Fruit fly (Drosophila melanogaster): ENCODE measurements around the gene Ubi-p5E.

The Ubi-p5E gene

DNA sequence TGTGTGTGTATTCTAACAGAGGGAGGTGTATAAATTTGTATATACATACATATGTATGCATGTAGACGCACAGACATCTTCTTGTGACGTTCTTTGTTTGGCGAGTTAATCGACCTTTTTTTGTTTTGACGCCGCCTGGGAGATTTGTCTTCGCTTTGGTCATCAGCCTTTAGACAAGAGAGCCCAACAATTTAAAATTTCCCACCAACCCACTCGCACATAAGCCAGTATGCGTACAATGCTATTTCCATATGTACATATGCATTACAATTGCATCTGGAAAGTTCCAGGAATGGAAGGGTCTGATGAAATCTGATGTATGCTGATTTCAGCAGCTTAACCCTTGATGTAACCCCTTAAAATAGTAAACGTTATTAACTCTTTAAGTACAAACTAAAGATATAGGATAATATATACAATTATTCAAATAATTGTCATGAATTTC, at the start of gene Ubi-p5E:
TSS of gene Ubi-p5E (minus strand) at position 19 of the 445 bp plus-strand sequence.
- TF ChIP-seq Mnt (GFP tag; optimal IDR thresholded peaks at IDR 0.05) (no peak), CG5204 (GFP tag; optimal IDR thresholded peaks at IDR 0.05) (no peak), tj (GFP tag; optimal IDR thresholded peaks at IDR 0.05) (peak; percentile 71), pad (GFP tag; optimal IDR thresholded peaks at IDR 0.05) (no peak)

dm6 chrX:6316858-6317474, 37.5 kb upstream of the Ubi-p5E start:
- TF ChIP-seq CG1620 (GFP tag; optimal IDR thresholded peaks at IDR 0.05): no peak
- no peak for TF ChIP-seq kay (GFP tag; ENCODE audit: borderline replicate concordance)
- TF ChIP-seq ovo (GFP tag; optimal IDR thresholded peaks at IDR 0.05): no peak
- no peak for TF ChIP-seq cnc (optimal IDR thresholded peaks at IDR 0.05)
- TF ChIP-seq tj (GFP tag; optimal IDR thresholded peaks at IDR 0.05): peak; percentile 4
- TF ChIP-seq pad (GFP tag; optimal IDR thresholded peaks at IDR 0.05): peak; percentile 21
- no peak for TF ChIP-seq Crg-1 (GFP tag; optimal IDR thresholded peaks at IDR 0.05)
- no peak for TF ChIP-seq cic (GFP tag; optimal IDR thresholded peaks at IDR 0.05)
- no peak for TF ChIP-seq bab1 (GFP tag; optimal IDR thresholded peaks at IDR 0.05)
- TF ChIP-seq CG5204 (GFP tag; optimal IDR thresholded peaks at IDR 0.05): peak; percentile 12
- TF ChIP-seq CG33017 (tag; optimal IDR thresholded peaks at IDR 0.05): peak; percentile 52
- TF ChIP-seq CG7101 (tag; optimal IDR thresholded peaks at IDR 0.05): peak; percentile 69
- peak; percentile 36 for TF ChIP-seq Hr96 (GFP tag; optimal IDR thresholded peaks at IDR 0.05)
- peak; percentile 22 for TF ChIP-seq CG11617 (GFP tag; optimal IDR thresholded peaks at IDR 0.05)
- TF ChIP-seq Mnt (GFP tag; optimal IDR thresholded peaks at IDR 0.05): no peak
- TF ChIP-seq toe (GFP tag; optimal IDR thresholded peaks at IDR 0.05): peak; percentile 11
- TF ChIP-seq Clk (GFP tag; optimal IDR thresholded peaks at IDR 0.05): peak; percentile 17
- peak; percentile 25 for TF ChIP-seq CG14711 (tag; optimal IDR thresholded peaks at IDR 0.05)
- peak; percentile 66 for TF ChIP-seq CG7045 (GFP tag; optimal IDR thresholded peaks at IDR 0.05)
- peak; percentile 50 for TF ChIP-seq CG12768 (GFP tag; optimal IDR thresholded peaks at IDR 0.05)

DNA sequence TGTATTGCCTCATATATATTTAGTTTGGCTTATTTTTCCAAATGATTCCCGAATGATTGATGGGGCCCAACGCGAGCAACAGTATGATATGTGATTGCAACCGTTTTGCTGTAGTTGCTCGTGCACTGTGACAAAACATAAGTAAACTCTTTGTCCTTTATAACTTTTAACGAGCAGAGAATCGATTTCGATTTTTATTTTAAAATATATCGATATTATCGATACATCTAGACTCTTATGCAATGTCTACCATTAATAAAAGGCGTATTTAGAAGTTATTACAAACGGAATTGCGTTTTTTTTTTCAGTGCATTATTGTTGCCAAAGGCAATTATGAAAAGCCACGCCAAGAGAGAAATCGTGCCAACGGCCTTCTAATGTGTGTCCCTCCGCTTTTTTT, 36.1 kb upstream of the Ubi-p5E start:
- TF ChIP-seq CG14711 (tag; optimal IDR thresholded peaks at IDR 0.05): no peak
- TF ChIP-seq CG5204 (GFP tag; optimal IDR thresholded peaks at IDR 0.05): no peak
- no peak for TF ChIP-seq cnc (optimal IDR thresholded peaks at IDR 0.05)
- no peak for TF ChIP-seq CG7101 (tag; optimal IDR thresholded peaks at IDR 0.05)
- TF ChIP-seq tj (GFP tag; optimal IDR thresholded peaks at IDR 0.05): no peak
- TF ChIP-seq toe (GFP tag; optimal IDR thresholded peaks at IDR 0.05): no peak
- no peak for TF ChIP-seq cic (GFP tag; optimal IDR thresholded peaks at IDR 0.05)
- no peak for TF ChIP-seq kay (GFP tag; ENCODE audit: borderline replicate concordance)
- no peak for TF ChIP-seq ovo (GFP tag; optimal IDR thresholded peaks at IDR 0.05)
- TF ChIP-seq CG11617 (GFP tag; optimal IDR thresholded peaks at IDR 0.05): no peak
- no peak for TF ChIP-seq Hr96 (GFP tag; optimal IDR thresholded peaks at IDR 0.05)
- TF ChIP-seq Crg-1 (GFP tag; optimal IDR thresholded peaks at IDR 0.05): no peak
- TF ChIP-seq bab1 (GFP tag; optimal IDR thresholded peaks at IDR 0.05): no peak
- TF ChIP-seq CG33017 (tag; optimal IDR thresholded peaks at IDR 0.05): no peak

- no peak for TF ChIP-seq CG14711 (tag; optimal IDR thresholded peaks at IDR 0.05)
- TF ChIP-seq CG33017 (tag; optimal IDR thresholded peaks at IDR 0.05): no peak
- TF ChIP-seq CG7045 (GFP tag; optimal IDR thresholded peaks at IDR 0.05): no peak
- no peak for TF ChIP-seq toe (GFP tag; optimal IDR thresholded peaks at IDR 0.05)
- TF ChIP-seq CG12768 (GFP tag; optimal IDR thresholded peaks at IDR 0.05): no peak
- no peak for TF ChIP-seq CG5204 (GFP tag; optimal IDR thresholded peaks at IDR 0.05)
- TF ChIP-seq bab1 (GFP tag; optimal IDR thresholded peaks at IDR 0.05): no peak
- TF ChIP-seq Clk (GFP tag; optimal IDR thresholded peaks at IDR 0.05): no peak
- no peak for TF ChIP-seq CG7101 (tag; optimal IDR thresholded peaks at IDR 0.05)
- no peak for TF ChIP-seq CG11617 (GFP tag; optimal IDR thresholded peaks at IDR 0.05)
- TF ChIP-seq cic (GFP tag; optimal IDR thresholded peaks at IDR 0.05): no peak
- TF ChIP-seq ovo (GFP tag; optimal IDR thresholded peaks at IDR 0.05): no peak
- TF ChIP-seq Crg-1 (GFP tag; optimal IDR thresholded peaks at IDR 0.05): no peak
- TF ChIP-seq tj (GFP tag; optimal IDR thresholded peaks at IDR 0.05): no peak
- no peak for TF ChIP-seq cnc (optimal IDR thresholded peaks at IDR 0.05)
- TF ChIP-seq Hr96 (GFP tag; optimal IDR thresholded peaks at IDR 0.05): no peak
- TF ChIP-seq Mnt (GFP tag; optimal IDR thresholded peaks at IDR 0.05): no peak
- no peak for TF ChIP-seq kay (GFP tag; ENCODE audit: borderline replicate concordance)
- no peak for TF ChIP-seq CG1620 (GFP tag; optimal IDR thresholded peaks at IDR 0.05)
Observed at dm6 chrX:6311516-6311915, 32.1 kb upstream of the Ubi-p5E start.

- TF ChIP-seq CG11617 (GFP tag; optimal IDR thresholded peaks at IDR 0.05) (no peak), Hr96 (GFP tag; optimal IDR thresholded peaks at IDR 0.05) (no peak), CG14711 (tag; optimal IDR thresholded peaks at IDR 0.05) (no peak), toe (GFP tag; optimal IDR thresholded peaks at IDR 0.05) (no peak), kay (GFP tag; ENCODE audit: borderline replicate concordance) (no peak), cnc (optimal IDR thresholded peaks at IDR 0.05) (no peak), CG5204 (GFP tag; optimal IDR thresholded peaks at IDR 0.05) (no peak), Mnt (GFP tag; optimal IDR thresholded peaks at IDR 0.05) (no peak), cic (GFP tag; optimal IDR thresholded peaks at IDR 0.05) (no peak), ovo (GFP tag; optimal IDR thresholded peaks at IDR 0.05) (no peak), tj (GFP tag; optimal IDR thresholded peaks at IDR 0.05) (no peak), bab1 (GFP tag; optimal IDR thresholded peaks at IDR 0.05) (no peak), CG33017 (tag; optimal IDR thresholded peaks at IDR 0.05) (no peak), CG1620 (GFP tag; optimal IDR thresholded peaks at IDR 0.05) (no peak), CG7045 (GFP tag; optimal IDR thresholded peaks at IDR 0.05) (no peak), CG12768 (GFP tag; optimal IDR thresholded peaks at IDR 0.05) (no peak), Clk (GFP tag; optimal IDR thresholded peaks at IDR 0.05) (no peak)
Observed at dm6 chrX:6310408-6310807, 31.0 kb upstream of the Ubi-p5E start.

dm6 chrX:6308852-6309251, 29.4 kb upstream of the Ubi-p5E start, which contains the start of gene CG15894:
TSS of gene CG15894 (plus strand) at chrX:6309212.
- TF ChIP-seq Mnt (GFP tag; optimal IDR thresholded peaks at IDR 0.05) (no peak), CG33017 (tag; optimal IDR thresholded peaks at IDR 0.05) (no peak), toe (GFP tag; optimal IDR thresholded peaks at IDR 0.05) (no peak), CG1620 (GFP tag; optimal IDR thresholded peaks at IDR 0.05) (no peak), pad (GFP tag; optimal IDR thresholded peaks at IDR 0.05) (no peak), cnc (optimal IDR thresholded peaks at IDR 0.05) (no peak), ovo (GFP tag; optimal IDR thresholded peaks at IDR 0.05) (no peak), CG5204 (GFP tag; optimal IDR thresholded peaks at IDR 0.05) (no peak), Clk (GFP tag; optimal IDR thresholded peaks at IDR 0.05) (no peak), CG12768 (GFP tag; optimal IDR thresholded peaks at IDR 0.05) (peak; percentile 21), CG11617 (GFP tag; optimal IDR thresholded peaks at IDR 0.05) (no peak), Hr96 (GFP tag; optimal IDR thresholded peaks at IDR 0.05) (no peak), kay (GFP tag; ENCODE audit: borderline replicate concordance) (peak; percentile 21), CG14711 (tag; optimal IDR thresholded peaks at IDR 0.05) (no peak), CG7101 (tag; optimal IDR thresholded peaks at IDR 0.05) (peak; percentile 29), tj (GFP tag; optimal IDR thresholded peaks at IDR 0.05) (no peak), bab1 (GFP tag; optimal IDR thresholded peaks at IDR 0.05) (no peak), CG7045 (GFP tag; optimal IDR thresholded peaks at IDR 0.05) (no peak), Crg-1 (GFP tag; optimal IDR thresholded peaks at IDR 0.05) (no peak), cic (GFP tag; optimal IDR thresholded peaks at IDR 0.05) (no peak)

Data from whole organism, adult.